Fruit fly (Drosophila melanogaster) whole organism, wandering third instar larva: ENCODE data around the gene CG17929.

Experiments used
- HLH106 ChIP-seq: fragments of 200-800 bp; optimal IDR thresholded peaks from 3 replicates; lab custom pipeline; 2019; ENCODE audit warnings: missing biosample characterization, mild to moderate bottlenecking, missing genetic modification characterization, moderate library complexity
- OdsH ChIP-seq: fragments of 200-800 bp; sonication (Bioruptor generic); optimal IDR thresholded peaks from 2 replicates; lab custom pipeline; 2016; ENCODE audit warnings: missing biosample characterization, mild to moderate bottlenecking, missing genetic modification characterization
- br ChIP-seq: fragments of 200-800 bp; sonication (Bioruptor generic); optimal IDR thresholded peaks from 2 replicates; lab custom pipeline; 2016; ENCODE audit warnings: missing biosample characterization, missing genetic modification characterization
- dmrt93B ChIP-seq: fragments of 200-800 bp; sonication (Bioruptor generic); optimal IDR thresholded peaks from 2 replicates; lab custom pipeline; 2018; ENCODE audit warnings: missing biosample characterization, mild to moderate bottlenecking, missing genetic modification characterization
- fru ChIP-seq: fragments of 200-800 bp; sonication (Bioruptor generic); optimal IDR thresholded peaks from 3 replicates; lab custom pipeline; 2016; ENCODE audit warnings: missing biosample characterization, mild to moderate bottlenecking, missing genetic modification characterization
- rgr ChIP-seq: fragments of 200-800 bp; sonication (Bioruptor generic); optimal IDR thresholded peaks from 3 replicates; lab custom pipeline; 2016; ENCODE audit warnings: missing biosample characterization, mild to moderate bottlenecking, missing genetic modification characterization
- tai ChIP-seq: sonication (Bioruptor generic); optimal IDR thresholded peaks from 2 replicates; lab custom pipeline; 2016; ENCODE audit warnings: missing biosample characterization, missing genetic modification characterization
- woc ChIP-seq: sonication (Bioruptor generic); optimal IDR thresholded peaks from 2 replicates; lab custom pipeline; 2016; ENCODE audit warnings: missing biosample characterization, mild to moderate bottlenecking, missing genetic modification characterization

DNA sequence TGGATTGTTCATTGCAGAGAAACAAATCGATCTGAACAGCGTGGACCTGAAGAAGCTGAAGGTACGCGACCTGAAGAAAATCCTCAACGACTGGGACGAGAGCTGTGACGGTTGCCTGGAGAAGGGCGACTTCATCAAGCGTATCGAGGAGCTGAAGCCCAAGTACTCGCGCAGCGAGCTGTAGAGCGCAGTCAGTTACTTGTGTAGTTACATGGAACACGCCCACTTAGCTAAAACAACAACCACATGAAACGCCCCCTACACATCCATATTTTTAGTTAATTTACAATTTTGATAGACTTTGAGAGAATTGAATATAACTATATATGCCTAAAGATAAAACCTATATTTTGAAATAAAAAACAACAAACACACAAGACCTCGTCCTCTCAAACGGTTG lies 25.1 kb downstream of the CG17929 start:
- TF ChIP-seq woc (no peak), fru (GFP tag; lab: Kevin White, UChicago) (no peak), tai (GFP tag; lab: Kevin White, UChicago) (no peak), HLH106 (tag; lab: Kevin White, UChicago) (no peak), rgr (GFP tag; lab: Kevin White, UChicago) (no peak), br (no peak), OdsH (GFP tag; lab: Kevin White, UChicago) (no peak), dmrt93B (GFP tag; lab: Kevin White, UChicago) (no peak)
